Worm (Caenorhabditis elegans) whole organism, L4 larva: ENCODE measurements around the gene pars-1.
A peak's percentile ranks its signal among the peaks of the same experiment; 100 is the strongest.

ENCODE experiments used
- Y5F2A.4 ChIP-seq: fragments of 200-800 bp; sonication (Bioruptor generic); optimal IDR thresholded peaks from 2 replicates; lab custom pipeline; 2018; ENCODE audit warnings: mild to moderate bottlenecking, missing genetic modification characterization, missing compliant biosample characterization
- Y75B8A.6 ChIP-seq: fragments of 200-800 bp; sonication (Bioruptor generic); IDR thresholded peaks from 2 replicates; pipeline ENCODE4 v1.3.6; 2022; ENCODE audit warnings: missing genetic modification reagents, missing genetic modification characterization, missing compliant biosample characterization
- ZK337.2 ChIP-seq: fragments of 200-800 bp; sonication (Bioruptor generic); IDR thresholded peaks from 2 replicates; pipeline ENCODE4 v1.3.6; 2022; ENCODE audit warnings: missing genetic modification reagents, missing genetic modification characterization, missing compliant biosample characterization
- ZK546.5 ChIP-seq, 2 experiments: sonication (generic microtip); optimal IDR thresholded peaks; 2 replicates each; lab custom pipeline; 2017; ENCODE audit warnings: missing biosample characterization in 2 of 2, missing genetic modification characterization in 2 of 2
- aha-1 ChIP-seq: fragments of 150-350 bp; peaks from one replicate; lab custom pipeline; 2014; ENCODE audit warnings: missing biosample characterization, missing genetic modification characterization
- aly-2 ChIP-seq: sonication (generic microtip); optimal IDR thresholded peaks from 2 replicates; lab custom pipeline; 2018; ENCODE audit warnings: missing biosample characterization, missing genetic modification characterization
- arid-1 ChIP-seq: fragments of 200-800 bp; sonication (Bioruptor generic); conservative IDR thresholded peaks from 2 replicates; pipeline ENCODE4 v1.3.6; 2022; ENCODE audit warnings: missing genetic modification reagents, missing genetic modification characterization, missing compliant biosample characterization
- attf-4 ChIP-seq: sonication (generic microtip); optimal IDR thresholded peaks from 3 replicates; lab custom pipeline; 2017; ENCODE audit warnings: missing biosample characterization, missing genetic modification characterization
- ceh-20 ChIP-seq: fragments of 200-800 bp; sonication (Bioruptor generic); IDR thresholded peaks from 2 replicates; pipeline ENCODE4 v1.3.6; 2022; ENCODE audit warnings: missing genetic modification reagents, missing genetic modification characterization, missing compliant biosample characterization
- daf-16 ChIP-seq, 3 experiments: sonication (generic microtip); optimal IDR thresholded peaks; 2 replicates each; lab custom pipeline; 2016 to 2017; ENCODE audit warnings: missing genetic modification characterization in 3 of 3, missing genetic modification reagents in 3 of 3, mild to moderate bottlenecking in 2 of 3, missing compliant biosample characterization in 2 of 3, missing biosample characterization in 1 of 3, moderate library complexity in 1 of 3
- daf-19 ChIP-seq: fragments of 200-800 bp; sonication (Bioruptor generic); conservative IDR thresholded peaks from 2 replicates; pipeline ENCODE4 v1.3.6; 2022; ENCODE audit warnings: missing genetic modification characterization, missing compliant biosample characterization
- egl-43 ChIP-seq: fragments of 200-800 bp; sonication (Bioruptor generic); IDR thresholded peaks from 2 replicates; pipeline ENCODE4 v1.3.6; 2022; ENCODE audit warnings: missing genetic modification reagents, missing genetic modification characterization, missing compliant biosample characterization
- fkh-10 ChIP-seq: fragments of 150-350 bp; optimal IDR thresholded peaks from 2 replicates; lab custom pipeline; 2014; ENCODE audit warnings: missing biosample characterization, missing genetic modification reagents, missing genetic modification characterization
- hlh-11 ChIP-seq: fragments of 200-800 bp; sonication (Bioruptor generic); optimal IDR thresholded peaks from 2 replicates; lab custom pipeline; 2018; ENCODE audit warnings: mild to moderate bottlenecking, missing genetic modification characterization, missing compliant biosample characterization
- hlh-30 ChIP-seq: sonication (generic microtip); optimal IDR thresholded peaks from 2 replicates; lab custom pipeline; 2017; ENCODE audit warnings: antibody characterized with exemption, mild to moderate bottlenecking, missing genetic modification characterization, missing compliant biosample characterization; ENCODE audit not compliant: insufficient read depth
- lin-1 ChIP-seq: fragments of 200-800 bp; sonication (Bioruptor generic); IDR thresholded peaks from 2 replicates; pipeline ENCODE4 v1.3.6; 2022; ENCODE audit warnings: missing genetic modification reagents, missing genetic modification characterization, missing compliant biosample characterization
- lin-39 ChIP-seq: fragments of 150-350 bp; optimal IDR thresholded peaks from 2 replicates; lab custom pipeline; 2014; ENCODE audit warnings: missing biosample characterization, missing genetic modification reagents, missing genetic modification characterization
- lsy-2 ChIP-seq, 2 experiments: fragments of 150-350 bp in 1 of 2; sonication (generic microtip) in 1 of 2; optimal IDR thresholded peaks; 2 replicates each; lab custom pipeline; 2014 to 2017; ENCODE audit warnings: missing biosample characterization in 2 of 2, missing genetic modification characterization in 2 of 2
- mdl-1 ChIP-seq, 2 experiments: fragments of 150-350 bp in 1 of 2; sonication (generic microtip) in 1 of 2; optimal IDR thresholded peaks; 2 replicates each; lab custom pipeline; 2014 to 2017; ENCODE audit warnings: missing biosample characterization in 2 of 2, missing genetic modification characterization in 2 of 2
- mes-2 ChIP-seq: sonication (generic microtip); optimal IDR thresholded peaks from 2 replicates; lab custom pipeline; 2016; ENCODE audit warnings: missing genotype, mild to moderate bottlenecking, missing genetic modification characterization, missing compliant biosample characterization; ENCODE audit not compliant: poor library complexity, severe bottlenecking
- nhr-11 ChIP-seq: fragments of 150-350 bp; optimal IDR thresholded peaks from 2 replicates; lab custom pipeline; 2014; ENCODE audit warnings: missing biosample characterization, missing genetic modification characterization
- nhr-25 ChIP-seq: sonication (generic microtip); optimal IDR thresholded peaks from 2 replicates; lab custom pipeline; 2017; ENCODE audit warnings: missing genetic modification characterization, mild to moderate bottlenecking, missing compliant biosample characterization, antibody characterized with exemption, moderate library complexity, borderline replicate concordance; ENCODE audit not compliant: insufficient read depth
- nhr-28 ChIP-seq: fragments of 150-350 bp; optimal IDR thresholded peaks from 2 replicates; lab custom pipeline; 2014; ENCODE audit warnings: missing biosample characterization, missing genetic modification characterization
- nhr-41 ChIP-seq: fragments of 200-800 bp; sonication (Bioruptor generic); IDR thresholded peaks from 2 replicates; pipeline ENCODE4 v1.3.6; 2022; ENCODE audit warnings: missing genetic modification reagents, missing genetic modification characterization, missing compliant biosample characterization
- nhr-42 ChIP-seq: fragments of 200-800 bp; sonication (Bioruptor generic); IDR thresholded peaks from 2 replicates; pipeline ENCODE4 v1.3.6; 2022; ENCODE audit warnings: missing genetic modification characterization, missing compliant biosample characterization
- nhr-77 ChIP-seq: fragments of 150-350 bp; optimal IDR thresholded peaks from 2 replicates; lab custom pipeline; 2014; ENCODE audit warnings: missing biosample characterization, missing genetic modification characterization
- pha-4 ChIP-seq, 2 experiments: fragments of 150-350 bp in 1 of 2; fragments of 200-800 bp in 1 of 2; sonication (Bioruptor generic) in 1 of 2; IDR thresholded peaks in 1 of 2; optimal IDR thresholded peaks in 1 of 2; 2 replicates each; pipeline versions ENCODE4 v1.3.6 to Lab custom; 2014 to 2022; ENCODE audit warnings: missing genetic modification characterization in 2 of 2, missing genetic modification reagents in 2 of 2, missing biosample characterization in 1 of 2, missing compliant biosample characterization in 1 of 2
- pqm-1 ChIP-seq: sonication (generic microtip); optimal IDR thresholded peaks from 2 replicates; lab custom pipeline; 2017; ENCODE audit warnings: missing biosample characterization, missing genetic modification characterization
- snpc-4 ChIP-seq: fragments of 150-350 bp; optimal IDR thresholded peaks from 2 replicates; lab custom pipeline; 2014; ENCODE audit warnings: missing biosample characterization, missing genetic modification characterization
- spr-3 ChIP-seq: fragments of 200-800 bp; sonication (Bioruptor generic); optimal IDR thresholded peaks from 2 replicates; lab custom pipeline; 2018; ENCODE audit warnings: mild to moderate bottlenecking, missing genetic modification characterization, missing compliant biosample characterization
- unc-39 ChIP-seq: sonication (generic microtip); optimal IDR thresholded peaks from 2 replicates; lab custom pipeline; 2017; ENCODE audit warnings: missing biosample characterization, missing genetic modification characterization
- unc-62 ChIP-seq, 3 experiments: fragments of 150-350 bp in 1 of 3; sonication (generic microtip); optimal IDR thresholded peaks in 2 of 3; peaks in 1 of 3; 1 replicate in 1 of 3; 2 replicates in 2 of 3; lab custom pipeline; 2014 to 2017; ENCODE audit warnings: missing biosample characterization in 3 of 3, missing genetic modification characterization in 3 of 3, missing genetic modification reagents in 3 of 3, missing genotype in 1 of 3
- zag-1 ChIP-seq: fragments of 150-350 bp; optimal IDR thresholded peaks from 2 replicates; lab custom pipeline; 2014; ENCODE audit warnings: missing biosample characterization, missing genetic modification characterization
- zfp-3 ChIP-seq: fragments of 200-800 bp; sonication (Bioruptor generic); conservative IDR thresholded peaks from 2 replicates; pipeline ENCODE4 v1.3.6; 2022; ENCODE audit warnings: missing genetic modification reagents, missing genetic modification characterization, missing compliant biosample characterization

The pars-1 gene

ce11 chrIII:7215532-7215931 lies 23.3 kb upstream of the pars-1 start:
- TF ChIP-seq snpc-4 (tag; lab: Kevin White, UChicago), result no peak
- no peak for TF ChIP-seq Y75B8A.6
- TF ChIP-seq egl-43 (GFP tag; lab: Robert Waterston, UW), result no peak
- TF ChIP-seq zag-1 (tag; lab: Kevin White, UChicago), result no peak
- peak in 1 of 2 experiments; percentile 54 for TF ChIP-seq unc-62 (GFP tag; optimal IDR thresholded peaks at IDR 0.05 in 1 of 2; lab: Kevin White, UChicago)
- no peak for TF ChIP-seq unc-62 (tag; optimal IDR thresholded peaks at IDR 0.05; lab: Kevin White, UChicago)
- TF ChIP-seq attf-4 (tag; lab: Kevin White, UChicago), result no peak

ce11 chrIII:7216226-7216625 lies 22.6 kb upstream of the pars-1 start, which contains the start of gene R151.1:
TSS of gene R151.1 (plus strand) at chrIII:7216526.
- TF ChIP-seq spr-3 (GFP tag; lab: Kevin White, UChicago) (no peak), daf-19 (GFP tag; lab: Robert Waterston, UW) (no peak), pha-4 (GFP tag; IDR thresholded peaks at IDR 0.05; lab: Robert Waterston, UW) (no peak), pha-4 (tag; optimal IDR thresholded peaks at IDR 0.05; lab: Kevin White, UChicago) (no peak), zfp-3 (GFP tag; lab: Robert Waterston, UW) (no peak), nhr-25 (tag; lab: Kevin White, UChicago) (no peak), daf-16 (GFP tag; optimal IDR thresholded peaks at IDR 0.05; lab: Kevin White, UChicago) (no peak), daf-16 (tag; optimal IDR thresholded peaks at IDR 0.05; lab: Kevin White, UChicago) (no peak), arid-1 (GFP tag; lab: Robert Waterston, UW) (no peak), lin-1 (GFP tag; lab: Robert Waterston, UW) (no peak), ZK546.5 (tag; optimal IDR thresholded peaks at IDR 0.05; lab: Kevin White, UChicago) (no peak), Y5F2A.4 (GFP tag; lab: Kevin White, UChicago) (no peak), nhr-77 (tag; lab: Kevin White, UChicago) (no peak), fkh-10 (GFP tag; lab: Kevin White, UChicago) (no peak), nhr-42 (no peak), aly-2 (tag; lab: Kevin White, UChicago) (no peak), unc-39 (tag; lab: Kevin White, UChicago) (no peak), lin-39 (tag; lab: Kevin White, UChicago) (no peak), pqm-1 (tag; lab: Kevin White, UChicago) (no peak)

- TF ChIP-seq nhr-41 (GFP tag; lab: Robert Waterston, UW) (no peak), ZK337.2 (GFP tag; lab: Robert Waterston, UW) (no peak), mdl-1 (tag; optimal IDR thresholded peaks at IDR 0.05; lab: Kevin White, UChicago) (peak in 1 of 2 experiments; percentile 0), lsy-2 (tag; optimal IDR thresholded peaks at IDR 0.05; lab: Kevin White, UChicago) (peak in 1 of 2 experiments; percentile 18), hlh-11 (peak; percentile 68), ceh-20 (0 out of 2 replicates have a peak, but pooled peaks have one; percentile 48), hlh-30 (tag; lab: Kevin White, UChicago) (peak; percentile 68), mes-2 (tag; lab: Kevin White, UChicago) (no peak), nhr-11 (tag; lab: Kevin White, UChicago) (peak; percentile 82), daf-16 (GFP tag; optimal IDR thresholded peaks at IDR 0.05; lab: Kevin White, UChicago) (peak in 1 of 2 experiments; percentile 95), daf-16 (tag; optimal IDR thresholded peaks at IDR 0.05; lab: Kevin White, UChicago) (no peak), aha-1 (tag; lab: Kevin White, UChicago) (peak; percentile 84), nhr-28 (tag; lab: Kevin White, UChicago) (peak; percentile 5), unc-62 (GFP tag; optimal IDR thresholded peaks at IDR 0.05 in 1 of 2; lab: Kevin White, UChicago) (peak in 1 of 2 experiments; percentile 68), unc-62 (tag; optimal IDR thresholded peaks at IDR 0.05; lab: Kevin White, UChicago) (no peak)
Observed at ce11 chrIII:7216924-7217521, 21.8 kb upstream of the pars-1 start.
